Worm (Caenorhabditis elegans) whole organism, mixed stage, embryonic: ENCODE data around the gene spig-7.

ENCODE experiments used
- M03D4.4 ChIP-seq: sonication (generic microtip); optimal IDR thresholded peaks from 2 replicates; lab custom pipeline; 2017; ENCODE audit warnings: mild to moderate bottlenecking, missing genetic modification characterization, missing compliant biosample characterization
- bed-3 ChIP-seq: fragments of 200-800 bp; sonication (Bioruptor generic); optimal IDR thresholded peaks from 3 replicates; lab custom pipeline; 2018; ENCODE audit warnings: mild to moderate bottlenecking, missing genetic modification characterization, moderate library complexity, missing compliant biosample characterization
- blmp-1 ChIP-seq: fragments of 150-350 bp; optimal IDR thresholded peaks from 2 replicates; lab custom pipeline; 2014; ENCODE audit warnings: missing biosample characterization, missing genetic modification characterization
- ceh-39 ChIP-seq: fragments of 150-350 bp; optimal IDR thresholded peaks from 2 replicates; lab custom pipeline; 2014; ENCODE audit warnings: missing biosample characterization, missing genetic modification characterization
- ceh-43 ChIP-seq: fragments of 200-800 bp; sonication (Bioruptor generic); optimal IDR thresholded peaks from 2 replicates; lab custom pipeline; 2018; ENCODE audit warnings: mild to moderate bottlenecking, missing genetic modification characterization, moderate library complexity, missing compliant biosample characterization
- ceh-83 ChIP-seq: fragments of 200-800 bp; sonication (Bioruptor generic); optimal IDR thresholded peaks from 2 replicates; lab custom pipeline; 2018; ENCODE audit warnings: mild to moderate bottlenecking, missing genetic modification characterization, missing compliant biosample characterization
- ces-1 ChIP-seq: fragments of 150-350 bp; optimal IDR thresholded peaks from 2 replicates; lab custom pipeline; 2014; ENCODE audit warnings: missing biosample characterization, missing genetic modification reagents, missing genetic modification characterization
- cnd-1 ChIP-seq: fragments of 200-800 bp; sonication (Bioruptor generic); optimal IDR thresholded peaks from 2 replicates; lab custom pipeline; 2018; ENCODE audit warnings: mild to moderate bottlenecking, missing genetic modification characterization, missing compliant biosample characterization
- drap-1 ChIP-seq: fragments of 200-800 bp; sonication (Bioruptor generic); optimal IDR thresholded peaks from 3 replicates; lab custom pipeline; 2018; ENCODE audit warnings: mild to moderate bottlenecking, missing genetic modification characterization, missing compliant biosample characterization
- elt-1 ChIP-seq: sonication (generic microtip); optimal IDR thresholded peaks from 2 replicates; lab custom pipeline; 2017; ENCODE audit warnings: missing genetic modification characterization, mild to moderate bottlenecking, missing compliant biosample characterization, antibody characterized with exemption, moderate library complexity, borderline replicate concordance; ENCODE audit not compliant: insufficient read depth
- elt-3 ChIP-seq: fragments of 150-350 bp; optimal IDR thresholded peaks from 2 replicates; lab custom pipeline; 2014; ENCODE audit warnings: missing biosample characterization, missing genetic modification characterization
- flh-1 ChIP-seq: fragments of 200-800 bp; sonication (Bioruptor generic); optimal IDR thresholded peaks from 2 replicates; lab custom pipeline; 2018; ENCODE audit warnings: mild to moderate bottlenecking, missing genetic modification characterization, moderate library complexity, missing compliant biosample characterization
- ham-2 ChIP-seq: fragments of 200-800 bp; sonication (Bioruptor generic); optimal IDR thresholded peaks from 2 replicates; lab custom pipeline; 2018; ENCODE audit warnings: mild to moderate bottlenecking, missing genetic modification characterization, missing compliant biosample characterization
- hlh-1 ChIP-seq: fragments of 150-350 bp; optimal IDR thresholded peaks from 2 replicates; lab custom pipeline; 2014; ENCODE audit warnings: missing biosample characterization, missing genetic modification reagents, missing genetic modification characterization
- lin-13 ChIP-seq: fragments of 150-350 bp; optimal IDR thresholded peaks from 2 replicates; lab custom pipeline; 2014; ENCODE audit warnings: missing biosample characterization, missing genetic modification characterization
- lin-32 ChIP-seq: fragments of 200-800 bp; sonication (Bioruptor generic); optimal IDR thresholded peaks from 2 replicates; lab custom pipeline; 2018; ENCODE audit warnings: mild to moderate bottlenecking, missing genetic modification characterization, missing compliant biosample characterization
- mab-5 ChIP-seq: fragments of 150-350 bp; optimal IDR thresholded peaks from 2 replicates; lab custom pipeline; 2014; ENCODE audit warnings: missing biosample characterization, missing genetic modification characterization
- mep-1 ChIP-seq: fragments of 150-350 bp; optimal IDR thresholded peaks from 2 replicates; lab custom pipeline; 2017; ENCODE audit warnings: missing biosample characterization, missing genetic modification reagents, missing genetic modification characterization, inconsistent platforms
- mls-2 ChIP-seq: sonication (generic microtip); optimal IDR thresholded peaks from 2 replicates; lab custom pipeline; 2016; ENCODE audit warnings: mild to moderate bottlenecking, missing genetic modification characterization, moderate library complexity, missing compliant biosample characterization
- nhr-12 ChIP-seq: fragments of 150-350 bp; optimal IDR thresholded peaks from 2 replicates; lab custom pipeline; 2014; ENCODE audit warnings: missing biosample characterization, missing genetic modification characterization
- nhr-2 ChIP-seq: fragments of 150-350 bp; optimal IDR thresholded peaks from 2 replicates; lab custom pipeline; 2014; ENCODE audit warnings: missing biosample characterization, missing genetic modification characterization
- nhr-237 ChIP-seq: fragments of 150-350 bp; optimal IDR thresholded peaks from 2 replicates; lab custom pipeline; 2014; ENCODE audit warnings: missing biosample characterization, missing genetic modification characterization
- nhr-28 ChIP-seq: fragments of 150-350 bp; optimal IDR thresholded peaks from 2 replicates; lab custom pipeline; 2014; ENCODE audit warnings: missing biosample characterization, missing genetic modification characterization
- nhr-76 ChIP-seq: sonication (generic microtip); optimal IDR thresholded peaks from 2 replicates; lab custom pipeline; 2017; ENCODE audit warnings: missing biosample characterization, missing genetic modification characterization
- pha-4 ChIP-seq: fragments of 150-350 bp; optimal IDR thresholded peaks from 2 replicates; lab custom pipeline; 2018; ENCODE audit warnings: missing biosample characterization, missing genetic modification reagents, missing genetic modification characterization
- sem-2 ChIP-seq: fragments of 200-800 bp; sonication (Bioruptor generic); optimal IDR thresholded peaks from 2 replicates; lab custom pipeline; 2018; ENCODE audit warnings: mild to moderate bottlenecking, missing genetic modification characterization, missing compliant biosample characterization
- snpc-4 ChIP-seq: fragments of 150-350 bp; optimal IDR thresholded peaks from 2 replicates; lab custom pipeline; 2014; ENCODE audit warnings: missing biosample characterization, missing genetic modification characterization
- sptf-1 ChIP-seq: sonication (generic microtip); optimal IDR thresholded peaks from 2 replicates; lab custom pipeline; 2017; ENCODE audit warnings: mild to moderate bottlenecking, missing genetic modification characterization, moderate library complexity, missing compliant biosample characterization
- tbx-8 ChIP-seq: fragments of 200-800 bp; sonication (Bioruptor generic); optimal IDR thresholded peaks from 2 replicates; lab custom pipeline; 2018; ENCODE audit warnings: mild to moderate bottlenecking, missing genetic modification characterization, moderate library complexity, missing compliant biosample characterization
- unc-120 ChIP-seq: sonication (generic microtip); optimal IDR thresholded peaks from 2 replicates; lab custom pipeline; 2017; ENCODE audit warnings: missing genetic modification characterization, missing compliant biosample characterization; ENCODE audit not compliant: poor library complexity, severe bottlenecking
- unc-62 ChIP-seq: fragments of 150-350 bp; optimal IDR thresholded peaks from 2 replicates; lab custom pipeline; 2014; ENCODE audit warnings: missing biosample characterization, missing genetic modification reagents, missing genetic modification characterization
- ztf-11 ChIP-seq: fragments of 150-350 bp; optimal IDR thresholded peaks from 2 replicates; lab custom pipeline; 2014; ENCODE audit warnings: missing biosample characterization, missing genetic modification characterization

The spig-7 gene

ce11 chrV:1505995-1506394 lies 11.4 kb downstream of the spig-7 start, which contains the start of gene sru-28:
TSS of gene sru-28 (plus strand) at chrV:1506295.
- TF ChIP-seq nhr-76 (tag; lab: Kevin White, UChicago), result no peak
- TF ChIP-seq flh-1, result no peak
- TF ChIP-seq mab-5, result no peak
- no peak for TF ChIP-seq elt-3 (tag; lab: Kevin White, UChicago)
- no peak for TF ChIP-seq nhr-12
- TF ChIP-seq nhr-237 (tag; lab: Kevin White, UChicago), result no peak
- TF ChIP-seq snpc-4 (tag; lab: Kevin White, UChicago), result no peak
- TF ChIP-seq ceh-83, result no peak
- TF ChIP-seq M03D4.4, result no peak
- no peak for TF ChIP-seq blmp-1 (tag; lab: Kevin White, UChicago)
- no peak for TF ChIP-seq mep-1 (tag; lab: Kevin White, UChicago)
- TF ChIP-seq tbx-8, result no peak
- TF ChIP-seq unc-120 (tag; lab: Kevin White, UChicago), result no peak
- TF ChIP-seq drap-1 (GFP tag; lab: Kevin White, UChicago), result no peak
- no peak for TF ChIP-seq lin-32
- no peak for TF ChIP-seq lin-13 (tag; lab: Kevin White, UChicago)
- TF ChIP-seq bed-3 (GFP tag; lab: Kevin White, UChicago), result no peak
- TF ChIP-seq pha-4 (tag; lab: Kevin White, UChicago), result no peak

- TF ChIP-seq sptf-1 (tag; lab: Kevin White, UChicago) (no peak), nhr-28 (tag; lab: Kevin White, UChicago) (no peak), elt-1 (no peak), ztf-11 (tag; lab: Kevin White, UChicago) (no peak), nhr-237 (tag; lab: Kevin White, UChicago) (no peak), ceh-43 (no peak), mep-1 (tag; lab: Kevin White, UChicago) (no peak), ces-1 (GFP tag; lab: Kevin White, UChicago) (no peak), hlh-1 (tag; lab: Kevin White, UChicago) (no peak), nhr-76 (tag; lab: Kevin White, UChicago) (no peak), sem-2 (GFP tag; lab: Kevin White, UChicago) (no peak), nhr-2 (no peak), tbx-8 (no peak), ceh-83 (no peak), lin-32 (no peak), drap-1 (GFP tag; lab: Kevin White, UChicago) (no peak), pha-4 (tag; lab: Kevin White, UChicago) (no peak), mls-2 (tag; lab: Kevin White, UChicago) (no peak)
These were observed 17.0 kb downstream of the spig-7 start, which contains the start of gene nhr-260 for ce11 chrV:1511537-1511936. TSS of gene nhr-260 (minus strand) at chrV:1511637.

DNA sequence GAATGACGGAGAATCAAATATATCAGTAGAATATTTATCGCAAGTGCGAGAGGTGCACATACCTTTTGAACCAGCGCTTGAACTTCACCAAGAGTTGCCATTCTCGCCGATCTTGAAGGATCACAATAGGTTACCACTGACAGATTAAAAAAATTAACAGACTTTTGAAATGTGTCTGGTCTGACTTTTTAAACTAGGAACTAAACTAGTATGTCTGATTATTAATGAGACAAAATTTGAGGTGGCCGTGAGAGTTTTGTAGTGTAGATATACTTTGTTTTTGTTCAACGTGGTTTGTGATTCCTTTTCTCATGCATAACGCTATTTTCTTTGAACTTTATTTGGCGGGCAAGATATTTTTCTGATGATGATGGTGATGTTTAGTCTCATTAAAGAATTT lies 27.3 kb downstream of the spig-7 start, which contains the start of gene str-240:
Gene str-240 (minus strand): TSS at position 101 of the 400 bp plus-strand sequence.
- TF ChIP-seq lin-13 (tag; lab: Kevin White, UChicago) (no peak), flh-1 (no peak), blmp-1 (tag; lab: Kevin White, UChicago) (no peak), pha-4 (tag; lab: Kevin White, UChicago) (no peak), nhr-12 (no peak), lin-32 (no peak), ceh-43 (no peak), nhr-237 (tag; lab: Kevin White, UChicago) (no peak), tbx-8 (no peak), ham-2 (GFP tag; lab: Kevin White, UChicago) (no peak), nhr-76 (tag; lab: Kevin White, UChicago) (no peak), sptf-1 (tag; lab: Kevin White, UChicago) (no peak), ces-1 (GFP tag; lab: Kevin White, UChicago) (no peak)

DNA sequence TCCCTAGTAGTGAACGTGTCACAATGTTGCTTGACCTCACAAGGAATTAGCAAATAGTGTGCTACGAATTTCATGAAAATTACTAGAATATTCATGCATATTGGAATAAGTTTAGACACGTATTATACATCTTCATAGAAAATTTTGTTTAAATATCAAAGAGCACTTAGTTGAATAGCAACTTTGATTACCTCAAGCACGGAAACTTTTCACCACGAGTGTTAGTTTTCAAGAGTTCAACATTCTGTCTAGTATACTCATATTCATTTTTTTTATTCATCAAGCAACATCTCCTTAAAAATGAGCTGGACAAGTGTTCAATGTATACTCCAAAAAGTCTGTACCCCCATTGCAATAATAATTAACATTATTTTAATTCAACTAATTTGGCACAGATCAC lies 27.9 kb downstream of the spig-7 start, which contains the start of gene str-243:
Gene str-243 (plus strand): TSS at position 301 of the 400 bp plus-strand sequence.
- TF ChIP-seq ceh-43, result no peak
- no peak for TF ChIP-seq snpc-4 (tag; lab: Kevin White, UChicago)
- no peak for TF ChIP-seq mep-1 (tag; lab: Kevin White, UChicago)
- no peak for TF ChIP-seq cnd-1 (tag; lab: Kevin White, UChicago)
- no peak for TF ChIP-seq ham-2 (GFP tag; lab: Kevin White, UChicago)
- no peak for TF ChIP-seq sem-2 (GFP tag; lab: Kevin White, UChicago)
- TF ChIP-seq ceh-83, result no peak
- TF ChIP-seq bed-3 (GFP tag; lab: Kevin White, UChicago), result no peak
- no peak for TF ChIP-seq blmp-1 (tag; lab: Kevin White, UChicago)
- TF ChIP-seq nhr-237 (tag; lab: Kevin White, UChicago), result no peak
- TF ChIP-seq unc-62, result no peak
- no peak for TF ChIP-seq nhr-76 (tag; lab: Kevin White, UChicago)
- no peak for TF ChIP-seq ceh-39
- no peak for TF ChIP-seq mls-2 (tag; lab: Kevin White, UChicago)
- no peak for TF ChIP-seq unc-120 (tag; lab: Kevin White, UChicago)
- TF ChIP-seq lin-32, result no peak
- TF ChIP-seq, all 35 proteins: peak for 0
